Fruit fly (Drosophila melanogaster) whole organism, embryonic: Measurements from ENCODE around the gene CG6749.

Source experiments
- Asciz ChIP-seq: fragments of 200-800 bp; sonication (Bioruptor generic); optimal IDR thresholded peaks from 2 replicates; lab custom pipeline; 2017; ENCODE audit warnings: missing biosample characterization, mild to moderate bottlenecking, missing genetic modification characterization, missing genetic modification reagents
- CG10565 ChIP-seq: fragments of 200-800 bp; sonication (Bioruptor generic); optimal IDR thresholded peaks from 3 replicates; lab custom pipeline; 2016; ENCODE audit warnings: missing biosample characterization, mild to moderate bottlenecking, missing genetic modification characterization
- CG10979 ChIP-seq: fragments of 200-800 bp; sonication (Bioruptor generic); optimal IDR thresholded peaks from 2 replicates; lab custom pipeline; 2018; ENCODE audit warnings: missing biosample characterization, mild to moderate bottlenecking, missing genetic modification characterization, moderate library complexity
- CG11695 ChIP-seq: fragments of 200-800 bp; sonication (Bioruptor generic); IDR thresholded peaks from 3 replicates; pipeline ENCODE4 v1.3.6; 2022; ENCODE audit warnings: missing biosample characterization, missing genetic modification characterization
- CG13296 ChIP-seq: fragments of 200-800 bp; sonication (Bioruptor generic); optimal IDR thresholded peaks from 3 replicates; lab custom pipeline; 2018; ENCODE audit warnings: missing biosample characterization, mild to moderate bottlenecking, missing genetic modification characterization
- CG14050 ChIP-seq: fragments of 200-800 bp; sonication (Bioruptor generic); IDR thresholded peaks from 3 replicates; pipeline ENCODE4 v1.3.6; 2022; ENCODE audit warnings: missing biosample characterization, missing genetic modification characterization
- CG14667 ChIP-seq: fragments of 200-800 bp; sonication (Bioruptor generic); IDR thresholded peaks from 2 replicates; pipeline ENCODE4 v1.3.6; 2022; ENCODE audit warnings: missing biosample characterization, missing genetic modification characterization
- CG1603 ChIP-seq: fragments of 200-800 bp; sonication (Bioruptor generic); optimal IDR thresholded peaks from 2 replicates; lab custom pipeline; 2019; ENCODE audit warnings: missing biosample characterization, mild to moderate bottlenecking, missing genetic modification characterization, moderate library complexity
- CG17568 ChIP-seq: fragments of 200-800 bp; sonication (Bioruptor generic); optimal IDR thresholded peaks from 2 replicates; lab custom pipeline; 2018; ENCODE audit warnings: missing biosample characterization, mild to moderate bottlenecking, missing genetic modification characterization, moderate library complexity
- CG17802 ChIP-seq: fragments of 200-800 bp; sonication (Bioruptor generic); optimal IDR thresholded peaks from 2 replicates; lab custom pipeline; 2018; ENCODE audit warnings: missing biosample characterization, mild to moderate bottlenecking, missing genetic modification characterization, moderate library complexity
- CG18476 ChIP-seq: fragments of 200-800 bp; sonication (Bioruptor generic); optimal IDR thresholded peaks from 2 replicates; lab custom pipeline; 2016; ENCODE audit warnings: missing biosample characterization, mild to moderate bottlenecking, missing genetic modification characterization
- CG18599 ChIP-seq: fragments of 200-800 bp; sonication (Bioruptor generic); optimal IDR thresholded peaks from 3 replicates; lab custom pipeline; 2017; ENCODE audit warnings: missing biosample characterization, missing genetic modification characterization, mild to moderate bottlenecking, moderate library complexity, missing genetic modification reagents
- CG3163 ChIP-seq: fragments of 200-800 bp; sonication (Bioruptor generic); optimal IDR thresholded peaks from 3 replicates; lab custom pipeline; 2016; ENCODE audit warnings: missing biosample characterization, missing genetic modification characterization
- CG3407 ChIP-seq: fragments of 200-800 bp; sonication (Bioruptor generic); optimal IDR thresholded peaks from 2 replicates; lab custom pipeline; 2018; ENCODE audit warnings: missing biosample characterization, mild to moderate bottlenecking, missing genetic modification characterization
- CG34224 ChIP-seq: fragments of 200-800 bp; sonication (Bioruptor generic); IDR thresholded peaks from 3 replicates; pipeline ENCODE4 v1.3.6; 2022; ENCODE audit warnings: missing biosample characterization, missing genetic modification characterization; ENCODE audit not compliant: partially characterized antibody
- CG5245 ChIP-seq: fragments of 200-800 bp; sonication (Bioruptor generic); optimal IDR thresholded peaks from 3 replicates; lab custom pipeline; 2016; ENCODE audit warnings: missing biosample characterization, missing genetic modification characterization
- CG6689 ChIP-seq: fragments of 200-800 bp; sonication (Bioruptor generic); IDR thresholded peaks from 2 replicates; pipeline ENCODE4 v1.3.6; 2022; ENCODE audit warnings: missing biosample characterization, missing genetic modification characterization
- CG6765 ChIP-seq: fragments of 200-800 bp; sonication (Bioruptor generic); optimal IDR thresholded peaks from 3 replicates; lab custom pipeline; 2017; ENCODE audit warnings: missing biosample characterization, mild to moderate bottlenecking, missing genetic modification characterization
- CG7839 ChIP-seq: fragments of 200-800 bp; sonication (Bioruptor generic); optimal IDR thresholded peaks from 3 replicates; lab custom pipeline; 2018; ENCODE audit warnings: missing biosample characterization, mild to moderate bottlenecking, missing genetic modification characterization, moderate library complexity
- CG9797 ChIP-seq: fragments of 200-800 bp; sonication (Bioruptor generic); optimal IDR thresholded peaks from 3 replicates; lab custom pipeline; 2018; ENCODE audit warnings: missing biosample characterization, mild to moderate bottlenecking, missing genetic modification characterization
- CkIIα-i1 ChIP-seq: fragments of 200-800 bp; sonication (Bioruptor generic); IDR thresholded peaks from 2 replicates; pipeline ENCODE4 v1.3.6; 2022; ENCODE audit warnings: missing biosample characterization, missing genetic modification characterization
- D19B ChIP-seq: fragments of 200-800 bp; sonication (Bioruptor generic); optimal IDR thresholded peaks from 2 replicates; lab custom pipeline; 2017; ENCODE audit warnings: missing biosample characterization, mild to moderate bottlenecking, missing genetic modification characterization
- Gug ChIP-seq: fragments of 200-800 bp; sonication (Bioruptor generic); IDR thresholded peaks from 4 replicates; pipeline ENCODE4 v1.3.6; 2022; ENCODE audit warnings: missing biosample characterization, missing genetic modification characterization
- HLH54F ChIP-seq: fragments of 200-800 bp; sonication (Bioruptor generic); optimal IDR thresholded peaks from 3 replicates; lab custom pipeline; 2016; ENCODE audit warnings: missing biosample characterization, missing genetic modification characterization
- MESR4 ChIP-seq: fragments of 200-800 bp; sonication (Bioruptor generic); optimal IDR thresholded peaks from 2 replicates; lab custom pipeline; 2018; ENCODE audit warnings: missing biosample characterization, mild to moderate bottlenecking, missing genetic modification characterization, moderate library complexity
- Meics ChIP-seq: fragments of 200-800 bp; sonication (Bioruptor generic); optimal IDR thresholded peaks from 2 replicates; lab custom pipeline; 2017; ENCODE audit warnings: missing biosample characterization, mild to moderate bottlenecking, missing genetic modification characterization
- NFAT ChIP-seq: fragments of 200-800 bp; sonication (Bioruptor generic); IDR thresholded peaks from 2 replicates; pipeline ENCODE4 v1.3.6; 2022; ENCODE audit warnings: missing biosample characterization, missing genetic modification characterization
- Pdp1 ChIP-seq, 2 experiments: fragments of 200-800 bp; sonication (Bioruptor generic); optimal IDR thresholded peaks; 3 replicates each; lab custom pipeline; 2016; ENCODE audit warnings: missing biosample characterization in 2 of 2, missing genetic modification characterization in 2 of 2, mild to moderate bottlenecking in 1 of 2, moderate library complexity in 1 of 2
- Tbp ChIP-seq: fragments of >200 bp; optimal IDR thresholded peaks from 2 replicates; lab custom pipeline; 2018; ENCODE audit warnings: missing biosample characterization, missing genetic modification characterization
- chif ChIP-seq, 2 experiments: fragments of 200-800 bp; sonication (Bioruptor generic); optimal IDR thresholded peaks; 3 replicates each; lab custom pipeline; 2016; ENCODE audit warnings: missing biosample characterization in 2 of 2, missing genetic modification characterization in 2 of 2
- hth ChIP-seq: fragments of >200 bp; optimal IDR thresholded peaks from 2 replicates; lab custom pipeline; 2017; ENCODE audit warnings: inconsistent platforms
- lola ChIP-seq, 3 experiments: fragments of >200 bp in 2 of 3; fragments of 200-800 bp in 1 of 3; sonication (Bioruptor generic) in 1 of 3; optimal IDR thresholded peaks; 2 replicates each; lab custom pipeline; 2017 to 2019; ENCODE audit warnings: missing biosample characterization in 3 of 3, missing genetic modification characterization in 3 of 3, mild to moderate bottlenecking in 1 of 3, moderate library complexity in 1 of 3
- pros ChIP-seq: fragments of 200-800 bp; sonication (Bioruptor generic); optimal IDR thresholded peaks from 3 replicates; lab custom pipeline; 2019; ENCODE audit warnings: missing biosample characterization, mild to moderate bottlenecking, missing genetic modification characterization, moderate library complexity
- row ChIP-seq: fragments of 200-800 bp; sonication (Bioruptor generic); IDR thresholded peaks from 3 replicates; pipeline ENCODE4 v1.3.6; 2022; ENCODE audit warnings: missing biosample characterization, missing genetic modification characterization
- scrt ChIP-seq: fragments of 200-800 bp; sonication (Bioruptor generic); optimal IDR thresholded peaks from 2 replicates; lab custom pipeline; 2018; ENCODE audit warnings: missing biosample characterization, mild to moderate bottlenecking, missing genetic modification characterization, moderate library complexity
- tio ChIP-seq: fragments of 200-800 bp; sonication (Bioruptor generic); optimal IDR thresholded peaks from 2 replicates; lab custom pipeline; 2017; ENCODE audit warnings: missing biosample characterization, missing genetic modification characterization, inconsistent platforms
- tx ChIP-seq: fragments of 200-800 bp; sonication (Bioruptor generic); optimal IDR thresholded peaks from 2 replicates; lab custom pipeline; 2016; ENCODE audit warnings: missing biosample characterization, missing genetic modification characterization
- z ChIP-seq: fragments of 200-800 bp; sonication (Bioruptor generic); IDR thresholded peaks from 3 replicates; pipeline ENCODE4 v1.3.6; 2022; ENCODE audit warnings: missing biosample characterization, missing genetic modification characterization
- zen ChIP-seq: fragments of 200-800 bp; sonication (Bioruptor generic); optimal IDR thresholded peaks from 3 replicates; lab custom pipeline; 2018; ENCODE audit warnings: missing biosample characterization, mild to moderate bottlenecking, missing genetic modification characterization, moderate library complexity

CG6749 gene

dm6 chr3L:9692892-9693551 is 40.6 kb downstream of the CG6749 start (continued):
- TF ChIP-seq tx (peak; percentile 97), CG14667 (GFP tag; lab: Robert Waterston, UW) (peak; percentile 79), Meics (GFP tag; lab: Kevin White, UChicago) (peak; percentile 97), CG34224 (GFP tag; lab: Robert Waterston, UW) (no peak), CG6689 (GFP tag; lab: Robert Waterston, UW) (peak; percentile 94), CG5245 (GFP tag; lab: Kevin White, UChicago) (peak; percentile 93), HLH54F (GFP tag; lab: Kevin White, UChicago) (peak; percentile 98), CG17802 (tag; lab: Kevin White, UChicago) (peak; percentile 78), zen (tag; lab: Kevin White, UChicago) (peak; percentile 74), Asciz (peak; percentile 95), lola (GFP tag; optimal IDR thresholded peaks at IDR 0.05; lab: Kevin White, UChicago) (peak in 1 of 3 experiments; percentile 95), CG13296 (GFP tag; lab: Kevin White, UChicago) (peak; percentile 95), CkIIα-i1 (0 out of 2 replicates have a peak, but pooled peaks have one; percentile 27), D19B (GFP tag; lab: Kevin White, UChicago) (peak; percentile 99), CG18599 (GFP tag; lab: Kevin White, UChicago) (peak; percentile 97), row (GFP tag; lab: Robert Waterston, UW) (peak; percentile 97), CG1603 (tag; lab: Kevin White, UChicago) (peak; percentile 86), tio (GFP tag; lab: Kevin White, UChicago) (peak; percentile 98), pros (GFP tag; lab: Kevin White, UChicago) (peak; percentile 31), CG3163 (peak; percentile 79), CG17568 (GFP tag; lab: Kevin White, UChicago) (peak; percentile 86), CG11695 (GFP tag; lab: Robert Waterston, UW) (peak; percentile 93), Pdp1 (GFP tag; optimal IDR thresholded peaks at IDR 0.05; lab: Kevin White, UChicago) (peak; percentile 93 to 97), CG7839 (tag; lab: Kevin White, UChicago) (peak; percentile 97), hth (lab: Kevin White, UChicago) (no peak), scrt (GFP tag; lab: Kevin White, UChicago) (peak; percentile 90), z (GFP tag; lab: Robert Waterston, UW) (no peak), CG9797 (GFP tag; lab: Kevin White, UChicago) (peak; percentile 41), Tbp (GFP tag; lab: Kevin White, UChicago) (no peak), Gug (GFP tag; lab: Robert Waterston, UW) (peak; percentile 91), CG10979 (tag; lab: Kevin White, UChicago) (peak; percentile 97), CG6765 (GFP tag; lab: Kevin White, UChicago) (peak; percentile 95), MESR4 (GFP tag; lab: Kevin White, UChicago) (no peak), CG10565 (GFP tag; lab: Kevin White, UChicago) (peak; percentile 88), CG14050 (GFP tag; lab: Robert Waterston, UW) (peak; percentile 72), NFAT (GFP tag; lab: Robert Waterston, UW) (peak; percentile 76), CG3407 (GFP tag; lab: Kevin White, UChicago) (peak; percentile 85), chif (GFP tag; optimal IDR thresholded peaks at IDR 0.05; lab: Kevin White, UChicago) (peak; percentile 96 to 98), CG18476 (GFP tag; lab: Kevin White, UChicago) (peak; percentile 97)
